Worm (Caenorhabditis elegans): ENCODE results near the gene cpx-2.

ce11 chrX:13062934-13063585 lies 8.0 kb downstream of the cpx-2 start, which contains the start of gene K03A11.5:
- TF ChIP-seq lsy-27 (tag; optimal IDR thresholded peaks at IDR 0.05; ENCODE audit: borderline replicate concordance, insufficient read depth) = no peak
- TF ChIP-seq F39B2.1 (GFP tag; IDR thresholded peaks at IDR 0.05) = no peak
- TF ChIP-seq ama-1 (optimal IDR thresholded peaks at IDR 0.05) = no peak
- no peak for TF ChIP-seq ama-1 (GFP tag; optimal IDR thresholded peaks at IDR 0.05)
- no peak for TF ChIP-seq madf-3 (GFP tag; IDR thresholded peaks at IDR 0.05)
- no peak for TF ChIP-seq efl-1 (GFP tag; optimal IDR thresholded peaks at IDR 0.05)
- no peak for TF ChIP-seq zfh-2 (GFP tag; conservative IDR thresholded peaks at IDR 0.05)
- TF ChIP-seq ceh-100 (GFP tag; IDR thresholded peaks at IDR 0.05) = no peak
- no peak for TF ChIP-seq nfya-1 (tag; optimal IDR thresholded peaks at IDR 0.05; ENCODE audit: borderline replicate concordance, insufficient read depth)
- TF ChIP-seq pha-4 (tag; optimal IDR thresholded peaks at IDR 0.05) = no peak
